Worm (Caenorhabditis elegans): ENCODE data around the gene cul-2.

DNA sequence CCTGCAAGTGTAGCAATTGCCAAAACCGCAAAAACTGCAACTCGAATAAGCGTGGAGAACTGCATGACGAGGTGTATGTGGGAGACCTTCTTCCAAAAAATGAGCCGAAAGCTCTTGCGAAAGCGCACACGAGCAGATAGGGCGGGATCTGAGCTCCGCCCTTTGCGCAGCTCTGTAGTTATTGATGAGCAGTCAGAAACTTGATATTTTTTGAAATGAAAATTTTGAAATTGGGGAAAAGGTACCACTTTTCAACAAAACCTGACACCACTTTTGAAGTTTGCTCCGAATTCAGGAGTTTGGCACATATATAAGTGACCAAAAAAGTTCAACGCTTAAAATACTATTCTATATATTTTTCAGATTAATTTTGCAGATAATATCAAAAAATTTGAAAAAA, 19.3 kb upstream of the cul-2 start, which contains the start of gene flp-15:
- TF ChIP-seq cog-1 (tag; optimal IDR thresholded peaks at IDR 0.05) (no peak), T22C8.4 (GFP tag; IDR thresholded peaks at IDR 0.05) (no peak), flt-1 (GFP tag; IDR thresholded peaks at IDR 0.05) (no peak), med-1 (GFP tag; optimal IDR thresholded peaks at IDR 0.05; ENCODE audit: insufficient read depth) (no peak), ztf-29 (GFP tag; IDR thresholded peaks at IDR 0.05) (no peak), ref-1 (GFP tag; conservative IDR thresholded peaks at IDR 0.05) (no peak), tab-1 (GFP tag; IDR thresholded peaks at IDR 0.05) (no peak), ztf-23 (GFP tag; IDR thresholded peaks at IDR 0.05) (no peak), klf-2 (GFP tag; conservative IDR thresholded peaks at IDR 0.05) (no peak)
